Worm (Caenorhabditis elegans) whole organism, L4 larva: ENCODE measurements around the gene F59B10.5.

Experiments used
- F26F4.8 ChIP-seq: fragments of 200-800 bp; sonication (Bioruptor generic); conservative IDR thresholded peaks from 2 replicates; pipeline ENCODE4 v1.3.6; 2022; ENCODE audit warnings: missing genetic modification characterization, missing compliant biosample characterization
- F49E8.2 ChIP-seq: sonication (generic microtip); optimal IDR thresholded peaks from 2 replicates; lab custom pipeline; 2016; ENCODE audit warnings: missing compliant biosample characterization, mild to moderate bottlenecking, missing genetic modification characterization, borderline replicate concordance
- R02D3.7 ChIP-seq: fragments of 150-350 bp; sonication (generic microtip); optimal IDR thresholded peaks from 3 replicates; lab custom pipeline; 2014; ENCODE audit warnings: missing biosample characterization, missing genetic modification characterization
- T20F7.1 ChIP-seq: fragments of 200-800 bp; sonication (Bioruptor generic); optimal IDR thresholded peaks from 2 replicates; lab custom pipeline; 2018; ENCODE audit warnings: mild to moderate bottlenecking, missing genetic modification characterization, missing compliant biosample characterization
- T26A8.4 ChIP-seq: fragments of 200-800 bp; sonication (Bioruptor generic); IDR thresholded peaks from 2 replicates; pipeline ENCODE4 v1.3.6; 2022; ENCODE audit warnings: missing genetic modification characterization, missing compliant biosample characterization
- Y105C5A.15 ChIP-seq: fragments of 200-800 bp; sonication (Bioruptor generic); IDR thresholded peaks from 2 replicates; pipeline ENCODE4 v1.3.6; 2022; ENCODE audit warnings: missing genetic modification characterization, missing compliant biosample characterization
- Y48G9A.11 ChIP-seq: fragments of 200-800 bp; sonication (Bioruptor generic); IDR thresholded peaks from 2 replicates; pipeline ENCODE4 v1.3.6; 2022; ENCODE audit warnings: missing genetic modification reagents, missing genetic modification characterization, missing compliant biosample characterization
- Y75B8A.6 ChIP-seq: fragments of 200-800 bp; sonication (Bioruptor generic); IDR thresholded peaks from 2 replicates; pipeline ENCODE4 v1.3.6; 2022; ENCODE audit warnings: missing genetic modification reagents, missing genetic modification characterization, missing compliant biosample characterization
- ZK337.2 ChIP-seq: fragments of 200-800 bp; sonication (Bioruptor generic); IDR thresholded peaks from 2 replicates; pipeline ENCODE4 v1.3.6; 2022; ENCODE audit warnings: missing genetic modification reagents, missing genetic modification characterization, missing compliant biosample characterization
- ZK546.5 ChIP-seq, 2 experiments: sonication (generic microtip); optimal IDR thresholded peaks; 2 replicates each; lab custom pipeline; 2017; ENCODE audit warnings: missing biosample characterization in 2 of 2, missing genetic modification characterization in 2 of 2
- aha-1 ChIP-seq: fragments of 150-350 bp; peaks from one replicate; lab custom pipeline; 2014; ENCODE audit warnings: missing biosample characterization, missing genetic modification characterization
- arid-1 ChIP-seq: fragments of 200-800 bp; sonication (Bioruptor generic); conservative IDR thresholded peaks from 2 replicates; pipeline ENCODE4 v1.3.6; 2022; ENCODE audit warnings: missing genetic modification reagents, missing genetic modification characterization, missing compliant biosample characterization
- ceh-28 ChIP-seq: fragments of 150-350 bp; optimal IDR thresholded peaks from 2 replicates; lab custom pipeline; 2014; ENCODE audit warnings: missing biosample characterization, missing genetic modification reagents, missing genetic modification characterization
- ceh-44 ChIP-seq: fragments of 200-800 bp; sonication (Bioruptor generic); IDR thresholded peaks from 2 replicates; pipeline ENCODE4 v1.3.6; 2022; ENCODE audit warnings: missing genetic modification reagents, missing genetic modification characterization, missing compliant biosample characterization
- ceh-62 ChIP-seq: sonication (generic microtip); optimal IDR thresholded peaks from 2 replicates; lab custom pipeline; 2017; ENCODE audit warnings: missing biosample characterization, missing genetic modification characterization
- ceh-82 ChIP-seq: sonication (generic microtip); optimal IDR thresholded peaks from 2 replicates; lab custom pipeline; 2017; ENCODE audit warnings: missing biosample characterization, missing genetic modification characterization
- ces-1 ChIP-seq: fragments of 150-350 bp; sonication (generic microtip); optimal IDR thresholded peaks from 4 replicates; lab custom pipeline; 2014; ENCODE audit warnings: missing biosample characterization, missing genetic modification reagents, missing genetic modification characterization
- daf-12 ChIP-seq: fragments of 150-350 bp; optimal IDR thresholded peaks from 2 replicates; lab custom pipeline; 2014; ENCODE audit warnings: missing biosample characterization, missing genetic modification reagents, missing genetic modification characterization
- dmd-8 ChIP-seq: fragments of 200-800 bp; sonication (Bioruptor generic); IDR thresholded peaks from 2 replicates; pipeline ENCODE4 v1.3.6; 2022; ENCODE audit warnings: missing genetic modification characterization, missing compliant biosample characterization
- dpl-1 ChIP-seq: fragments of 150-350 bp; optimal IDR thresholded peaks from 2 replicates; lab custom pipeline; 2014; ENCODE audit warnings: missing biosample characterization, missing genetic modification reagents, missing genetic modification characterization
- duxl-1 ChIP-seq: sonication (generic microtip); optimal IDR thresholded peaks from 2 replicates; lab custom pipeline; 2016; ENCODE audit warnings: mild to moderate bottlenecking, missing genetic modification characterization, moderate library complexity, missing compliant biosample characterization; ENCODE audit not compliant: poor library complexity
- dve-1 ChIP-seq: sonication (generic microtip); optimal IDR thresholded peaks from 2 replicates; lab custom pipeline; 2017; ENCODE audit warnings: antibody characterized with exemption, mild to moderate bottlenecking, missing genetic modification characterization, missing compliant biosample characterization; ENCODE audit not compliant: insufficient read depth
- egl-27 ChIP-seq: sonication (generic microtip); optimal IDR thresholded peaks from 3 replicates; lab custom pipeline; 2017; ENCODE audit warnings: missing biosample characterization, missing genetic modification reagents, missing genetic modification characterization
- egl-43 ChIP-seq: fragments of 200-800 bp; sonication (Bioruptor generic); IDR thresholded peaks from 2 replicates; pipeline ENCODE4 v1.3.6; 2022; ENCODE audit warnings: missing genetic modification reagents, missing genetic modification characterization, missing compliant biosample characterization
- fkh-10 ChIP-seq: fragments of 150-350 bp; optimal IDR thresholded peaks from 2 replicates; lab custom pipeline; 2014; ENCODE audit warnings: missing biosample characterization, missing genetic modification reagents, missing genetic modification characterization
- gei-8 ChIP-seq: fragments of 200-800 bp; sonication (Bioruptor generic); optimal IDR thresholded peaks from 2 replicates; lab custom pipeline; 2018; ENCODE audit warnings: mild to moderate bottlenecking, missing genetic modification characterization, missing compliant biosample characterization
- hlh-11 ChIP-seq: fragments of 200-800 bp; sonication (Bioruptor generic); optimal IDR thresholded peaks from 2 replicates; lab custom pipeline; 2018; ENCODE audit warnings: mild to moderate bottlenecking, missing genetic modification characterization, missing compliant biosample characterization
- hlh-30 ChIP-seq: sonication (generic microtip); optimal IDR thresholded peaks from 2 replicates; lab custom pipeline; 2017; ENCODE audit warnings: antibody characterized with exemption, mild to moderate bottlenecking, missing genetic modification characterization, missing compliant biosample characterization; ENCODE audit not compliant: insufficient read depth
- jun-1 ChIP-seq: fragments of 150-350 bp; optimal IDR thresholded peaks from 2 replicates; lab custom pipeline; 2014; ENCODE audit warnings: missing biosample characterization, missing genetic modification reagents, missing genetic modification characterization
- lin-1 ChIP-seq: fragments of 200-800 bp; sonication (Bioruptor generic); IDR thresholded peaks from 2 replicates; pipeline ENCODE4 v1.3.6; 2022; ENCODE audit warnings: missing genetic modification reagents, missing genetic modification characterization, missing compliant biosample characterization
- lin-13 ChIP-seq: fragments of 150-350 bp; optimal IDR thresholded peaks from 2 replicates; lab custom pipeline; 2014; ENCODE audit warnings: missing biosample characterization, missing genetic modification reagents, missing genetic modification characterization
- lin-15B ChIP-seq: fragments of 150-350 bp; sonication (generic microtip); optimal IDR thresholded peaks from 3 replicates; lab custom pipeline; 2014; ENCODE audit warnings: missing biosample characterization, missing genetic modification characterization
- lin-39 ChIP-seq: fragments of 150-350 bp; optimal IDR thresholded peaks from 2 replicates; lab custom pipeline; 2014; ENCODE audit warnings: missing biosample characterization, missing genetic modification reagents, missing genetic modification characterization
- madf-9 ChIP-seq: fragments of 200-800 bp; sonication (Bioruptor generic); conservative IDR thresholded peaks from 2 replicates; pipeline ENCODE4 v1.3.6; 2022; ENCODE audit warnings: missing genetic modification reagents, missing genetic modification characterization, missing compliant biosample characterization
- mdl-1 ChIP-seq, 2 experiments: fragments of 150-350 bp in 1 of 2; sonication (generic microtip) in 1 of 2; optimal IDR thresholded peaks; 2 replicates each; lab custom pipeline; 2014 to 2017; ENCODE audit warnings: missing biosample characterization in 2 of 2, missing genetic modification characterization in 2 of 2
- mxl-3 ChIP-seq: fragments of 200-800 bp; sonication (Bioruptor generic); optimal IDR thresholded peaks from 2 replicates; lab custom pipeline; 2018; ENCODE audit warnings: mild to moderate bottlenecking, missing genetic modification characterization, missing compliant biosample characterization
- nhr-10 ChIP-seq: fragments of 150-350 bp; optimal IDR thresholded peaks from 2 replicates; lab custom pipeline; 2014; ENCODE audit warnings: missing biosample characterization, missing genetic modification characterization
- nhr-102 ChIP-seq: sonication (generic microtip); optimal IDR thresholded peaks from 2 replicates; lab custom pipeline; 2016; ENCODE audit warnings: mild to moderate bottlenecking, missing genetic modification characterization, moderate library complexity, missing compliant biosample characterization
- nhr-111 ChIP-seq: fragments of 200-800 bp; sonication (Bioruptor generic); optimal IDR thresholded peaks from 2 replicates; lab custom pipeline; 2018; ENCODE audit warnings: mild to moderate bottlenecking, missing genetic modification characterization, missing compliant biosample characterization
- pha-4 ChIP-seq, 2 experiments: fragments of 150-350 bp in 1 of 2; fragments of 200-800 bp in 1 of 2; sonication (Bioruptor generic) in 1 of 2; IDR thresholded peaks in 1 of 2; optimal IDR thresholded peaks in 1 of 2; 2 replicates each; pipeline versions ENCODE4 v1.3.6 to Lab custom; 2014 to 2022; ENCODE audit warnings: missing genetic modification characterization in 2 of 2, missing genetic modification reagents in 2 of 2, missing biosample characterization in 1 of 2, missing compliant biosample characterization in 1 of 2
- php-3 ChIP-seq: fragments of 200-800 bp; sonication (Bioruptor generic); IDR thresholded peaks from 2 replicates; pipeline ENCODE4 v1.3.6; 2022; ENCODE audit warnings: missing genetic modification reagents, missing genetic modification characterization, missing compliant biosample characterization
- sdz-12 ChIP-seq: fragments of 200-800 bp; sonication (Bioruptor generic); optimal IDR thresholded peaks from 2 replicates; lab custom pipeline; 2018; ENCODE audit warnings: mild to moderate bottlenecking, missing genetic modification characterization, missing compliant biosample characterization
- skn-1 ChIP-seq: fragments of 150-350 bp; optimal IDR thresholded peaks from 2 replicates; lab custom pipeline; 2014; ENCODE audit warnings: missing biosample characterization, missing genetic modification characterization
- snpc-1.2 ChIP-seq: fragments of 200-800 bp; sonication (Bioruptor generic); IDR thresholded peaks from 2 replicates; pipeline ENCODE4 v1.3.6; 2022; ENCODE audit warnings: missing genetic modification reagents, missing genetic modification characterization, missing compliant biosample characterization
- tra-1 ChIP-seq: fragments of 200-800 bp; sonication (Bioruptor generic); IDR thresholded peaks from 2 replicates; pipeline ENCODE4 v1.3.6; 2022; ENCODE audit warnings: missing genetic modification reagents, missing genetic modification characterization, missing compliant biosample characterization
- unc-39 ChIP-seq: sonication (generic microtip); optimal IDR thresholded peaks from 2 replicates; lab custom pipeline; 2017; ENCODE audit warnings: missing biosample characterization, missing genetic modification characterization
- zip-11 ChIP-seq: fragments of 200-800 bp; sonication (Bioruptor generic); IDR thresholded peaks from 2 replicates; pipeline ENCODE4 v1.3.6; 2022; ENCODE audit warnings: missing genetic modification characterization, missing compliant biosample characterization
- ztf-11 ChIP-seq: fragments of 150-350 bp; optimal IDR thresholded peaks from 2 replicates; lab custom pipeline; 2014; ENCODE audit warnings: missing biosample characterization, missing genetic modification characterization

F59B10.5 gene

ce11 chrII:10548778-10549671, 25.5 kb upstream of the F59B10.5 start (continued):
- TF ChIP-seq egl-43 (GFP tag; lab: Robert Waterston, UW) (peak; percentile 91), lin-1 (GFP tag; lab: Robert Waterston, UW) (peak; percentile 11; the same call in 1 of the 2 replicates), Y105C5A.15 (GFP tag; lab: Robert Waterston, UW) (no peak), R02D3.7 (tag; lab: Kevin White, UChicago) (no peak), dpl-1 (GFP tag; lab: Kevin White, UChicago) (peak; percentile 48), nhr-111 (GFP tag; lab: Kevin White, UChicago) (no peak), lin-15B (tag; lab: Kevin White, UChicago) (no peak), sdz-12 (no peak), skn-1 (tag; lab: Kevin White, UChicago) (no peak), T20F7.1 (GFP tag; lab: Kevin White, UChicago) (peak; percentile 66), Y48G9A.11 (GFP tag; lab: Robert Waterston, UW) (no peak), hlh-11 (tag; lab: Kevin White, UChicago) (peak; percentile 82), php-3 (GFP tag; lab: Robert Waterston, UW) (peak; percentile 43; the same call in 1 of the 2 replicates), nhr-10 (tag; lab: Kevin White, UChicago) (peak; percentile 56), ceh-44 (GFP tag; lab: Robert Waterston, UW) (0 out of 2 replicates have a peak, but pooled peaks have one; percentile 29), ceh-82 (tag; lab: Kevin White, UChicago) (no peak), ces-1 (no peak), egl-27 (tag; lab: Kevin White, UChicago) (no peak), dmd-8 (GFP tag; lab: Robert Waterston, UW) (no peak), daf-12 (tag; lab: Kevin White, UChicago) (no peak), arid-1 (peak; percentile 67), duxl-1 (tag; lab: Kevin White, UChicago) (peak; percentile 4), fkh-10 (GFP tag; lab: Kevin White, UChicago) (peak; percentile 88), ZK337.2 (GFP tag; lab: Robert Waterston, UW) (no peak), gei-8 (GFP tag; lab: Kevin White, UChicago) (no peak), jun-1 (tag; lab: Kevin White, UChicago) (peak; percentile 38), ztf-11 (tag; lab: Kevin White, UChicago) (no peak), ZK546.5 (tag; optimal IDR thresholded peaks at IDR 0.05; lab: Kevin White, UChicago) (no peak), unc-39 (tag; lab: Kevin White, UChicago) (no peak), F49E8.2 (no peak), ceh-62 (tag; lab: Kevin White, UChicago) (no peak), F26F4.8 (GFP tag; lab: Robert Waterston, UW) (no peak), madf-9 (GFP tag; lab: Robert Waterston, UW) (peak; percentile 33; the same call in 1 of the 2 replicates), nhr-102 (tag; lab: Kevin White, UChicago) (peak; percentile 32), aha-1 (tag; lab: Kevin White, UChicago) (peak; percentile 100), mdl-1 (tag; optimal IDR thresholded peaks at IDR 0.05; lab: Kevin White, UChicago) (peak; percentile 89 to 95), lin-13 (peak; percentile 20), zip-11 (GFP tag; lab: Robert Waterston, UW) (no peak), mxl-3 (GFP tag; lab: Kevin White, UChicago) (peak; percentile 85), hlh-30 (peak; percentile 96), Y75B8A.6 (no peak), pha-4 (GFP tag; IDR thresholded peaks at IDR 0.05; lab: Robert Waterston, UW) (peak; percentile 77), pha-4 (tag; optimal IDR thresholded peaks at IDR 0.05; lab: Kevin White, UChicago) (peak; percentile 79), ceh-28 (tag; lab: Kevin White, UChicago) (no peak), snpc-1.2 (GFP tag; lab: Robert Waterston, UW) (peak; percentile 54; the same call in 1 of the 2 replicates), lin-39 (tag; lab: Kevin White, UChicago) (peak; percentile 76), dve-1 (tag; lab: Kevin White, UChicago) (peak; percentile 71), tra-1 (peak; percentile 31; the same call in 1 of the 2 replicates), T26A8.4 (GFP tag; lab: Robert Waterston, UW) (peak; percentile 69)
